Fruit fly (Drosophila melanogaster): ENCODE results near the gene eIF5B.

eIF5B gene

dm6 chr3L:3418207-3419086 is 42.3 kb downstream of the eIF5B start (continued):
- TF ChIP-seq CG13894 (tag; optimal IDR thresholded peaks at IDR 0.05) (peak; percentile 95), HHEX (GFP tag; optimal IDR thresholded peaks at IDR 0.05) (peak; percentile 76), bcd (GFP tag; optimal IDR thresholded peaks at IDR 0.05) (peak; percentile 63), tna (GFP tag; IDR thresholded peaks at IDR 0.05; ENCODE audit: partially characterized antibody) (peak; percentile 63; the same call in 1 of the 2 replicates), CG34376 (GFP tag; optimal IDR thresholded peaks at IDR 0.05) (peak; percentile 93), ase (GFP tag; IDR thresholded peaks at IDR 0.05) (peak; percentile 78), chn (GFP tag; optimal IDR thresholded peaks at IDR 0.05) (peak; percentile 59), CG6272 (GFP tag; IDR thresholded peaks at IDR 0.05) (peak; percentile 76), crp (GFP tag; optimal IDR thresholded peaks at IDR 0.05) (peak in 1 of 2 experiments; percentile 6), CG10147 (GFP tag; optimal IDR thresholded peaks at IDR 0.05) (peak; percentile 52), aop (GFP tag; IDR thresholded peaks at IDR 0.05) (peak; percentile 100), ro (GFP tag; IDR thresholded peaks at IDR 0.05) (no peak), Aef1 (GFP tag; IDR thresholded peaks at IDR 0.05) (peak; percentile 79), Mad (GFP tag; optimal IDR thresholded peaks at IDR 0.05) (peak; percentile 62), wek (GFP tag; optimal IDR thresholded peaks at IDR 0.05) (peak; percentile 35), Pdp1 (GFP tag; optimal IDR thresholded peaks at IDR 0.05) (peak; percentile 43 to 52), CG3163 (GFP tag; optimal IDR thresholded peaks at IDR 0.05) (peak; percentile 23), eve (GFP tag; optimal IDR thresholded peaks at IDR 0.05) (no peak), CG17361 (GFP tag; IDR thresholded peaks at IDR 0.05) (peak; percentile 53; the same call in 1 of the 3 replicates), Oli (tag; optimal IDR thresholded peaks at IDR 0.05) (peak; percentile 69), CG6654 (GFP tag; optimal IDR thresholded peaks at IDR 0.05) (no peak), lola (GFP tag; optimal IDR thresholded peaks at IDR 0.05) (peak in 1 of 3 experiments; percentile 8), kah (GFP tag; optimal IDR thresholded peaks at IDR 0.05) (peak; percentile 31), Ravus (GFP tag; IDR thresholded peaks at IDR 0.05) (peak; percentile 58), CG7357 (GFP tag; IDR thresholded peaks at IDR 0.05) (peak; percentile 47; the same call in 2 of the 3 replicates), fd64A (GFP tag; optimal IDR thresholded peaks at IDR 0.05) (peak; percentile 39), D19B (GFP tag; optimal IDR thresholded peaks at IDR 0.05) (peak; percentile 65), CG5245 (GFP tag; optimal IDR thresholded peaks at IDR 0.05) (peak; percentile 6), Fer2 (tag; optimal IDR thresholded peaks at IDR 0.05) (peak; percentile 68), sisA (GFP tag; IDR thresholded peaks at IDR 0.05) (peak; percentile 68; the same call in 1 of the 2 replicates), zen (tag; optimal IDR thresholded peaks at IDR 0.05) (no peak), MBD-R2 (GFP tag; IDR thresholded peaks at IDR 0.05) (peak; percentile 30; the same call in 1 of the 2 replicates), CG2202 (tag; optimal IDR thresholded peaks at IDR 0.05) (no peak), CG17568 (GFP tag; optimal IDR thresholded peaks at IDR 0.05) (peak; percentile 28), abd-A (tag; optimal IDR thresholded peaks at IDR 0.05) (peak; percentile 99), CG16779 (GFP tag; IDR thresholded peaks at IDR 0.05) (peak; percentile 74), dan (GFP tag; IDR thresholded peaks at IDR 0.05) (no peak), B-H2 (GFP tag; optimal IDR thresholded peaks at IDR 0.05) (peak; percentile 95), wor (GFP tag; IDR thresholded peaks at IDR 0.05) (peak; percentile 71), E2f1 (GFP tag; IDR thresholded peaks at IDR 0.05) (peak; percentile 85), HLH3B (GFP tag; IDR thresholded peaks at IDR 0.05) (peak; percentile 87), CG1529 (GFP tag; optimal IDR thresholded peaks at IDR 0.05) (peak; percentile 38), CG18619 (GFP tag; optimal IDR thresholded peaks at IDR 0.05) (peak; percentile 74), esg (GFP tag; conservative IDR thresholded peaks at IDR 0.05) (peak; percentile 79), sima (GFP tag; optimal IDR thresholded peaks at IDR 0.05) (no peak), NK7.1 (GFP tag; optimal IDR thresholded peaks at IDR 0.05) (peak; percentile 2), CG15073 (GFP tag; optimal IDR thresholded peaks at IDR 0.05) (no peak), fru (optimal IDR thresholded peaks at IDR 0.05) (no peak), CG13775 (GFP tag; optimal IDR thresholded peaks at IDR 0.05) (peak; percentile 14)
